Worm (Caenorhabditis elegans) whole organism, dauer: Measurements from ENCODE around the gene cdh-12.

Source experiments
- unc-62 ChIP-seq: sonication (generic microtip); optimal IDR thresholded peaks from 2 replicates; lab custom pipeline; 2017; ENCODE audit warnings: missing biosample characterization, missing genetic modification reagents, missing genetic modification characterization

cdh-12 gene

ce11 chrIII:1151680-1152079 is at the start of gene cdh-12:
Gene cdh-12 (plus strand): TSS chrIII:1152044.
- TF ChIP-seq unc-62 (GFP tag; lab: Kevin White, UChicago), result no peak

- no peak for TF ChIP-seq unc-62 (GFP tag; lab: Kevin White, UChicago)
Observed at ce11 chrIII:1102908-1103307, 48.9 kb upstream of the cdh-12 start, which contains the start of gene exc-6. Gene exc-6 (plus strand): TSS chrIII:1103208.

- TF ChIP-seq unc-62 (GFP tag; lab: Kevin White, UChicago), result no peak
Observed at ce11 chrIII:1115793-1116516, 35.9 kb upstream of the cdh-12 start, which contains the start of the genes F58B6.1 and acsd-1. Gene F58B6.1 (minus strand): TSS chrIII:1115925. Gene acsd-1 (plus strand): TSS chrIII:1116466.

ce11 chrIII:1122239-1122638 is 29.6 kb upstream of the cdh-12 start:
- TF ChIP-seq unc-62 (GFP tag; lab: Kevin White, UChicago), result no peak

- no peak for TF ChIP-seq unc-62 (GFP tag; lab: Kevin White, UChicago)
Observed at ce11 chrIII:1125494-1125893, 26.4 kb upstream of the cdh-12 start.

ce11 chrIII:1131532-1131931 is 20.3 kb upstream of the cdh-12 start:
- TF ChIP-seq unc-62 (GFP tag; lab: Kevin White, UChicago), result no peak

ce11 chrIII:1135925-1136324 is 15.9 kb upstream of the cdh-12 start, which contains the start of gene lgc-46:
Gene lgc-46 (minus strand): TSS chrIII:1136025.
- TF ChIP-seq unc-62 (GFP tag; lab: Kevin White, UChicago), result no peak

- TF ChIP-seq unc-62 (GFP tag; lab: Kevin White, UChicago), result no peak
Observed at ce11 chrIII:1136827-1137378, 14.9 kb upstream of the cdh-12 start.

- TF ChIP-seq unc-62 (GFP tag; lab: Kevin White, UChicago), result no peak
Observed at ce11 chrIII:1142798-1143197, 9.0 kb upstream of the cdh-12 start, which contains the start of gene smr-1. Gene smr-1 (plus strand): TSS chrIII:1143172.

- no peak for TF ChIP-seq unc-62 (GFP tag; lab: Kevin White, UChicago)
Observed at ce11 chrIII:1144816-1145215, 7.0 kb upstream of the cdh-12 start.

ce11 chrIII:1147863-1148262 is 4.0 kb upstream of the cdh-12 start:
- no peak for TF ChIP-seq unc-62 (GFP tag; lab: Kevin White, UChicago)

ce11 chrIII:1149472-1149871 is 2.4 kb upstream of the cdh-12 start:
- no peak for TF ChIP-seq unc-62 (GFP tag; lab: Kevin White, UChicago)

ce11 chrIII:1161946-1162345 is 10.1 kb downstream of the cdh-12 start:
- TF ChIP-seq unc-62 (GFP tag; lab: Kevin White, UChicago), result no peak

- TF ChIP-seq unc-62 (GFP tag; lab: Kevin White, UChicago), result no peak
Observed at ce11 chrIII:1163203-1163602, 11.4 kb downstream of the cdh-12 start.

ce11 chrIII:1164668-1165067 is 12.8 kb downstream of the cdh-12 start:
- no peak for TF ChIP-seq unc-62 (GFP tag; lab: Kevin White, UChicago)

ce11 chrIII:1166388-1166787 is 14.5 kb downstream of the cdh-12 start:
- TF ChIP-seq unc-62 (GFP tag; lab: Kevin White, UChicago), result no peak

ce11 chrIII:1169622-1170021 is 17.8 kb downstream of the cdh-12 start:
- TF ChIP-seq unc-62 (GFP tag; lab: Kevin White, UChicago), result no peak
